Fruit fly (Drosophila melanogaster) whole organism, embryonic: ENCODE measurements around the gene CG6937.

Source experiments
- Atf-2 ChIP-seq: fragments of 200-800 bp; sonication (Bioruptor generic); optimal IDR thresholded peaks from 2 replicates; lab custom pipeline; 2016; ENCODE audit warnings: missing biosample characterization, missing genetic modification characterization
- Bteb2 ChIP-seq: fragments of 200-800 bp; sonication (Bioruptor generic); optimal IDR thresholded peaks from 2 replicates; lab custom pipeline; 2016; ENCODE audit warnings: missing biosample characterization, missing genetic modification characterization
- C15 ChIP-seq: fragments of 200-800 bp; sonication (Bioruptor generic); IDR thresholded peaks from 3 replicates; pipeline ENCODE4 v1.3.6; 2022; ENCODE audit warnings: missing biosample characterization, missing genetic modification characterization
- CG10209 ChIP-seq: fragments of 200-800 bp; sonication (Bioruptor generic); optimal IDR thresholded peaks from 3 replicates; lab custom pipeline; 2017; ENCODE audit warnings: missing biosample characterization, mild to moderate bottlenecking, missing genetic modification characterization, missing genetic modification reagents
- CG10321 ChIP-seq: fragments of 200-800 bp; sonication (Bioruptor generic); IDR thresholded peaks from 2 replicates; pipeline ENCODE4 v1.3.6; 2022; ENCODE audit warnings: missing biosample characterization, missing genetic modification characterization
- CG10366 ChIP-seq: fragments of 200-800 bp; sonication (Bioruptor generic); IDR thresholded peaks from 2 replicates; pipeline ENCODE4 v1.3.6; 2022; ENCODE audit warnings: missing biosample characterization, missing genetic modification characterization
- CG10462 ChIP-seq: fragments of 200-800 bp; sonication (Bioruptor generic); optimal IDR thresholded peaks from 2 replicates; lab custom pipeline; 2016; ENCODE audit warnings: missing biosample characterization, missing genetic modification characterization
- CG12071 ChIP-seq: fragments of 200-800 bp; sonication (Bioruptor generic); optimal IDR thresholded peaks from 3 replicates; lab custom pipeline; 2018; ENCODE audit warnings: missing biosample characterization, mild to moderate bottlenecking, missing genetic modification characterization
- CG13894 ChIP-seq: fragments of 200-800 bp; sonication (Bioruptor generic); optimal IDR thresholded peaks from 3 replicates; lab custom pipeline; 2018; ENCODE audit warnings: missing biosample characterization, mild to moderate bottlenecking, missing genetic modification characterization, moderate library complexity
- CG14860 ChIP-seq: fragments of 200-800 bp; sonication (Bioruptor generic); IDR thresholded peaks from 3 replicates; pipeline ENCODE4 v1.3.6; 2022; ENCODE audit warnings: missing biosample characterization, missing genetic modification characterization; ENCODE audit not compliant: partially characterized antibody
- CG17829 ChIP-seq: fragments of 200-800 bp; optimal IDR thresholded peaks from 2 replicates; lab custom pipeline; 2019; ENCODE audit warnings: missing biosample characterization, mild to moderate bottlenecking, missing genetic modification characterization, moderate library complexity
- CG2875 ChIP-seq: fragments of 200-800 bp; sonication (Bioruptor generic); optimal IDR thresholded peaks from 2 replicates; lab custom pipeline; 2017; ENCODE audit warnings: missing biosample characterization, mild to moderate bottlenecking, missing genetic modification characterization, missing genetic modification reagents
- CG30020 ChIP-seq: fragments of 200-800 bp; optimal IDR thresholded peaks from 2 replicates; lab custom pipeline; 2019; ENCODE audit warnings: missing biosample characterization, mild to moderate bottlenecking, missing genetic modification characterization, moderate library complexity
- CG3726 ChIP-seq: fragments of 200-800 bp; sonication (Bioruptor generic); IDR thresholded peaks from 3 replicates; pipeline ENCODE4, ENCODE4 v1.3.6; 2022; ENCODE audit warnings: missing biosample characterization, missing genetic modification characterization
- CG3995 ChIP-seq: fragments of 200-800 bp; sonication (Bioruptor generic); optimal IDR thresholded peaks from 3 replicates; lab custom pipeline; 2016; ENCODE audit warnings: missing biosample characterization, missing genetic modification characterization
- CG43689 ChIP-seq: fragments of 200-800 bp; sonication (Bioruptor generic); IDR thresholded peaks from 2 replicates; pipeline ENCODE4 v1.3.6; 2022; ENCODE audit warnings: missing biosample characterization, missing genetic modification characterization
- CG4617 ChIP-seq: fragments of 200-800 bp; sonication (Bioruptor generic); optimal IDR thresholded peaks from 3 replicates; lab custom pipeline; 2016; ENCODE audit warnings: missing biosample characterization, missing genetic modification characterization, borderline replicate concordance
- CG4854 ChIP-seq: fragments of 200-800 bp; sonication (Bioruptor generic); optimal IDR thresholded peaks from 2 replicates; lab custom pipeline; 2016; ENCODE audit warnings: missing biosample characterization, missing genetic modification characterization, inconsistent platforms
- CG5245 ChIP-seq: fragments of 200-800 bp; sonication (Bioruptor generic); optimal IDR thresholded peaks from 3 replicates; lab custom pipeline; 2016; ENCODE audit warnings: missing biosample characterization, missing genetic modification characterization
- CG6254 ChIP-seq: fragments of 200-800 bp; sonication (Bioruptor generic); optimal IDR thresholded peaks from 3 replicates; lab custom pipeline; 2017; ENCODE audit warnings: mild to moderate bottlenecking, missing biosample characterization, missing genetic modification reagents, missing genetic modification characterization
- CG8089 ChIP-seq: fragments of 200-800 bp; sonication (Bioruptor generic); optimal IDR thresholded peaks from 3 replicates; lab custom pipeline; 2016; ENCODE audit warnings: missing biosample characterization, missing genetic modification characterization
- CG9797 ChIP-seq: fragments of 200-800 bp; sonication (Bioruptor generic); optimal IDR thresholded peaks from 3 replicates; lab custom pipeline; 2018; ENCODE audit warnings: missing biosample characterization, mild to moderate bottlenecking, missing genetic modification characterization
- Elba2 ChIP-seq: fragments of 200-800 bp; sonication (Bioruptor generic); optimal IDR thresholded peaks from 3 replicates; lab custom pipeline; 2016; ENCODE audit warnings: missing biosample characterization, missing genetic modification characterization
- H2.0 ChIP-seq: fragments of 200-800 bp; sonication (Bioruptor generic); IDR thresholded peaks from 2 replicates; pipeline ENCODE4 v1.3.6; 2022; ENCODE audit warnings: missing biosample characterization, missing genetic modification characterization
- HLH4C ChIP-seq: fragments of 200-800 bp; sonication (Bioruptor generic); IDR thresholded peaks from 3 replicates; pipeline ENCODE4 v1.3.6; 2022; ENCODE audit warnings: missing biosample characterization, missing genetic modification characterization; ENCODE audit not compliant: partially characterized antibody
- Hr39 ChIP-seq: fragments of >200 bp; optimal IDR thresholded peaks from 2 replicates; lab custom pipeline; 2017
- Mrtf ChIP-seq: fragments of 200-800 bp; sonication (Bioruptor generic); IDR thresholded peaks from 3 replicates; pipeline ENCODE4 v1.3.6; 2022; ENCODE audit warnings: missing biosample characterization, missing genetic modification characterization
- NC2α ChIP-seq: fragments of 200-800 bp; sonication (Bioruptor generic); optimal IDR thresholded peaks from 2 replicates; lab custom pipeline; 2016; ENCODE audit warnings: missing biosample characterization, missing genetic modification characterization
- Neu2 ChIP-seq: fragments of 200-800 bp; sonication (Bioruptor generic); optimal IDR thresholded peaks from 3 replicates; lab custom pipeline; 2016; ENCODE audit warnings: missing biosample characterization, missing genetic modification characterization, borderline replicate concordance
- Nf-YA ChIP-seq: fragments of 200-800 bp; sonication (Bioruptor generic); IDR thresholded peaks from 2 replicates; pipeline ENCODE4 v1.3.6; 2022; ENCODE audit warnings: missing biosample characterization, missing genetic modification characterization
- al ChIP-seq: fragments of 200-800 bp; sonication (Bioruptor generic); IDR thresholded peaks from 2 replicates; pipeline ENCODE4 v1.3.6; 2022; ENCODE audit warnings: missing biosample characterization, missing genetic modification characterization
- aop ChIP-seq: fragments of 200-800 bp; sonication (Bioruptor generic); IDR thresholded peaks from 2 replicates; pipeline ENCODE4 v1.3.6; 2022; ENCODE audit warnings: missing biosample characterization, missing genetic modification characterization
- chn ChIP-seq: fragments of 200-800 bp; sonication (Bioruptor generic); optimal IDR thresholded peaks from 2 replicates; lab custom pipeline; 2016; ENCODE audit warnings: missing biosample characterization, missing genetic modification characterization
- cwo ChIP-seq: fragments of 200-800 bp; sonication (Bioruptor generic); optimal IDR thresholded peaks from 3 replicates; lab custom pipeline; 2017; ENCODE audit warnings: missing biosample characterization, missing genetic modification characterization, mild to moderate bottlenecking, moderate library complexity, missing genetic modification reagents
- dan ChIP-seq: fragments of 200-800 bp; sonication (Bioruptor generic); IDR thresholded peaks from 2 replicates; pipeline ENCODE4 v1.3.6; 2022; ENCODE audit warnings: missing biosample characterization, missing genetic modification characterization
- dmrt99B ChIP-seq: fragments of 200-800 bp; sonication (Bioruptor generic); optimal IDR thresholded peaks from 2 replicates; lab custom pipeline; 2018; ENCODE audit warnings: missing biosample characterization, mild to moderate bottlenecking, missing genetic modification characterization, moderate library complexity
- ewg ChIP-seq: fragments of 200-800 bp; sonication (Bioruptor generic); optimal IDR thresholded peaks from 3 replicates; lab custom pipeline; 2017; ENCODE audit warnings: mild to moderate bottlenecking, missing biosample characterization, missing genetic modification reagents, missing genetic modification characterization
- ham ChIP-seq: fragments of 200-800 bp; sonication (Bioruptor generic); IDR thresholded peaks from 2 replicates; pipeline ENCODE4 v1.3.6; 2022; ENCODE audit warnings: missing biosample characterization, missing genetic modification characterization
- jigr1 ChIP-seq: fragments of 200-800 bp; sonication (Bioruptor generic); IDR thresholded peaks from 3 replicates; pipeline ENCODE4 v1.3.6; 2022; ENCODE audit warnings: missing biosample characterization, missing genetic modification characterization
- knrl ChIP-seq: fragments of 200-800 bp; sonication (Bioruptor generic); IDR thresholded peaks from 3 replicates; pipeline ENCODE4 v1.3.6; 2022; ENCODE audit warnings: missing biosample characterization, missing genetic modification characterization; ENCODE audit not compliant: partially characterized antibody
- lov ChIP-seq, 2 experiments: fragments of 200-800 bp in 1 of 2; fragments of >200 bp in 1 of 2; sonication (Bioruptor generic) in 1 of 2; IDR thresholded peaks in 1 of 2; optimal IDR thresholded peaks in 1 of 2; 2 replicates in 1 of 2; 3 replicates in 1 of 2; pipeline versions ENCODE4 v1.3.6 to Lab custom; 2017 to 2022; ENCODE audit warnings: missing biosample characterization in 1 of 2, missing genetic modification characterization in 1 of 2
- mam ChIP-seq: fragments of 200-800 bp; sonication (Bioruptor generic); optimal IDR thresholded peaks from 3 replicates; lab custom pipeline; 2016; ENCODE audit warnings: missing biosample characterization, missing genetic modification characterization
- nerfin-2 ChIP-seq: fragments of 200-800 bp; sonication (Bioruptor generic); IDR thresholded peaks from 2 replicates; pipeline ENCODE4 v1.3.6; 2022; ENCODE audit warnings: missing biosample characterization, missing genetic modification characterization; ENCODE audit not compliant: partially characterized antibody
- oc ChIP-seq: fragments of 200-800 bp; sonication (Bioruptor generic); optimal IDR thresholded peaks from 2 replicates; lab custom pipeline; 2018; ENCODE audit warnings: missing biosample characterization, mild to moderate bottlenecking, missing genetic modification characterization, moderate library complexity
- pb ChIP-seq: fragments of 200-800 bp; sonication (Bioruptor generic); optimal IDR thresholded peaks from 3 replicates; lab custom pipeline; 2016; ENCODE audit warnings: missing biosample characterization, missing genetic modification characterization
- pho ChIP-seq: fragments of 200-800 bp; sonication (Bioruptor generic); optimal IDR thresholded peaks from 2 replicates; lab custom pipeline; 2016; ENCODE audit warnings: missing biosample characterization, missing genetic modification characterization
- ranshi ChIP-seq: fragments of 200-800 bp; sonication (Bioruptor generic); IDR thresholded peaks from 2 replicates; pipeline ENCODE4 v1.3.6; 2022; ENCODE audit warnings: missing biosample characterization, missing genetic modification characterization
- shn ChIP-seq: fragments of 200-800 bp; sonication (Bioruptor generic); optimal IDR thresholded peaks from 3 replicates; lab custom pipeline; 2016; ENCODE audit warnings: missing biosample characterization, missing genetic modification characterization
- ssp ChIP-seq: fragments of 200-800 bp; sonication (Bioruptor generic); IDR thresholded peaks from 2 replicates; pipeline ENCODE4 v1.3.6; 2022; ENCODE audit warnings: missing biosample characterization, missing genetic modification characterization
- tll ChIP-seq, 2 experiments: fragments of 200-800 bp in 1 of 2; fragments of >200 bp in 1 of 2; sonication (Bioruptor generic) in 1 of 2; optimal IDR thresholded peaks; 2 replicates each; lab custom pipeline; 2017 to 2019; ENCODE audit warnings: missing biosample characterization in 2 of 2, missing genetic modification characterization in 2 of 2, mild to moderate bottlenecking in 1 of 2, moderate library complexity in 1 of 2
- toy ChIP-seq: fragments of 200-800 bp; sonication (Bioruptor generic); IDR thresholded peaks from 2 replicates; pipeline ENCODE4 v1.3.6; 2022; ENCODE audit warnings: missing biosample characterization, missing genetic modification characterization

The CG6937 gene

dm6 chr3R:22596450-22596849, 11.9 kb downstream of the CG6937 start:
- peak; percentile 62 for TF ChIP-seq CG10209 (GFP tag; lab: Kevin White, UChicago)
- TF ChIP-seq CG8089 (GFP tag; lab: Kevin White, UChicago) = peak; percentile 44
- no peak for TF ChIP-seq CG14860 (GFP tag; lab: Robert Waterston, UW)
- TF ChIP-seq knrl (GFP tag; lab: Robert Waterston, UW) = no peak
- TF ChIP-seq dan (GFP tag; lab: Robert Waterston, UW) = no peak
- no peak for TF ChIP-seq mam (GFP tag; lab: Kevin White, UChicago)
- no peak for TF ChIP-seq oc
- TF ChIP-seq HLH4C = no peak
- 0 out of 2 replicates have a peak, but pooled peaks have one; percentile 10 for TF ChIP-seq CG10321 (GFP tag; lab: Robert Waterston, UW)
- peak; percentile 27 for TF ChIP-seq CG2875
- no peak for TF ChIP-seq CG9797 (GFP tag; lab: Kevin White, UChicago)
- TF ChIP-seq CG5245 (GFP tag; lab: Kevin White, UChicago) = no peak
- TF ChIP-seq CG10462 (GFP tag; lab: Kevin White, UChicago) = no peak
- no peak for TF ChIP-seq H2.0 (GFP tag; lab: Robert Waterston, UW)
- TF ChIP-seq CG6254 (GFP tag; lab: Kevin White, UChicago) = peak; percentile 26
- TF ChIP-seq ssp = no peak
- TF ChIP-seq pb (GFP tag; lab: Kevin White, UChicago) = no peak
- no peak for TF ChIP-seq CG4617 (GFP tag; lab: Kevin White, UChicago)
- peak; percentile 65 for TF ChIP-seq CG12071 (GFP tag; lab: Kevin White, UChicago)
- peak; percentile 21 for TF ChIP-seq ewg (GFP tag; lab: Kevin White, UChicago)
- peak; percentile 57; the same call in 1 of the 3 replicates for TF ChIP-seq CG3726 (GFP tag; lab: Robert Waterston, UW)
- no peak for TF ChIP-seq Neu2 (GFP tag; lab: Kevin White, UChicago)
- no peak for TF ChIP-seq shn
- TF ChIP-seq ham (GFP tag; lab: Robert Waterston, UW) = no peak
- TF ChIP-seq dmrt99B = peak; percentile 34
- TF ChIP-seq CG30020 = no peak
- no peak for TF ChIP-seq jigr1 (GFP tag; lab: Robert Waterston, UW)
- TF ChIP-seq Mrtf (GFP tag; lab: Robert Waterston, UW) = no peak
- no peak for TF ChIP-seq aop (GFP tag; lab: Robert Waterston, UW)
- TF ChIP-seq Bteb2 (GFP tag; lab: Kevin White, UChicago) = no peak
- no peak for TF ChIP-seq nerfin-2 (GFP tag; lab: Robert Waterston, UW)
- TF ChIP-seq Elba2 (GFP tag; lab: Kevin White, UChicago) = no peak
- no peak for TF ChIP-seq CG4854 (GFP tag; lab: Kevin White, UChicago)
- no peak for TF ChIP-seq pho (GFP tag; lab: Kevin White, UChicago)
- TF ChIP-seq CG13894 (tag; lab: Kevin White, UChicago) = no peak
- no peak for TF ChIP-seq toy (GFP tag; lab: Robert Waterston, UW)
- TF ChIP-seq NC2α (GFP tag; lab: Kevin White, UChicago) = peak; percentile 32
- TF ChIP-seq CG3995 (GFP tag; lab: Kevin White, UChicago) = no peak
- TF ChIP-seq Hr39 (lab: Kevin White, UChicago) = no peak
- 0 out of 2 replicates have a peak, but pooled peaks have one; percentile 31 for TF ChIP-seq Nf-YA (GFP tag; lab: Robert Waterston, UW)
- peak; percentile 40; the same call in 1 of the 2 replicates for TF ChIP-seq CG43689
- no peak for TF ChIP-seq chn (GFP tag; lab: Kevin White, UChicago)
- no peak for TF ChIP-seq C15 (GFP tag; lab: Robert Waterston, UW)
- no peak for TF ChIP-seq tll (GFP tag; optimal IDR thresholded peaks at IDR 0.05; lab: Kevin White, UChicago)
- no peak for TF ChIP-seq al
- TF ChIP-seq CG10366 (GFP tag; lab: Robert Waterston, UW) = peak; percentile 32
- TF ChIP-seq ranshi (GFP tag; lab: Robert Waterston, UW) = peak; percentile 42; the same call in 1 of the 2 replicates
- no peak for TF ChIP-seq CG17829
- TF ChIP-seq lov (optimal IDR thresholded peaks at IDR 0.05; lab: Kevin White, UChicago) = no peak
- TF ChIP-seq lov (GFP tag; IDR thresholded peaks at IDR 0.05; lab: Robert Waterston, UW) = peak; percentile 59; the same call in 1 of the 3 replicates
- peak; percentile 26 for TF ChIP-seq Atf-2 (GFP tag; lab: Kevin White, UChicago)
- TF ChIP-seq cwo = no peak
